Fruit fly (Drosophila melanogaster) whole organism, embryonic: ENCODE data around the gene mRpL10.

Experiments used
- Atf3 ChIP-seq: fragments of 200-800 bp; sonication (Bioruptor generic); optimal IDR thresholded peaks from 3 replicates; lab custom pipeline; 2016; ENCODE audit warnings: missing biosample characterization, missing genetic modification characterization
- CG10565 ChIP-seq: fragments of 200-800 bp; sonication (Bioruptor generic); optimal IDR thresholded peaks from 3 replicates; lab custom pipeline; 2016; ENCODE audit warnings: missing biosample characterization, mild to moderate bottlenecking, missing genetic modification characterization
- CG11085 ChIP-seq: fragments of 200-800 bp; sonication (Bioruptor generic); IDR thresholded peaks from 2 replicates; pipeline ENCODE4 v1.3.6; 2022; ENCODE audit warnings: missing biosample characterization, missing genetic modification characterization
- CG14441 ChIP-seq: fragments of 200-800 bp; sonication (Bioruptor generic); IDR thresholded peaks from 2 replicates; pipeline ENCODE4 v1.3.6; 2022; ENCODE audit warnings: missing biosample characterization, missing genetic modification characterization
- CG15601 ChIP-seq: fragments of 200-800 bp; sonication (Bioruptor generic); optimal IDR thresholded peaks from 3 replicates; lab custom pipeline; 2019; ENCODE audit warnings: missing biosample characterization, mild to moderate bottlenecking, missing genetic modification characterization, moderate library complexity
- CG16815 ChIP-seq: fragments of 200-800 bp; sonication (Bioruptor generic); optimal IDR thresholded peaks from 3 replicates; lab custom pipeline; 2017; ENCODE audit warnings: missing biosample characterization, mild to moderate bottlenecking, missing genetic modification characterization
- CG17912 ChIP-seq: fragments of 200-800 bp; sonication (Bioruptor generic); optimal IDR thresholded peaks from 2 replicates; lab custom pipeline; 2018; ENCODE audit warnings: missing biosample characterization, mild to moderate bottlenecking, missing genetic modification characterization
- CG1832 ChIP-seq: fragments of 200-800 bp; sonication (Bioruptor generic); optimal IDR thresholded peaks from 2 replicates; lab custom pipeline; 2017; ENCODE audit warnings: missing biosample characterization, mild to moderate bottlenecking, missing genetic modification characterization, inconsistent platforms
- CG31388 ChIP-seq: fragments of 200-800 bp; sonication (Bioruptor generic); optimal IDR thresholded peaks from 2 replicates; lab custom pipeline; 2016; ENCODE audit warnings: missing biosample characterization, missing genetic modification characterization
- CG32772 ChIP-seq: fragments of 200-800 bp; sonication (Bioruptor generic); IDR thresholded peaks from 2 replicates; pipeline ENCODE4 v1.3.6; 2022; ENCODE audit warnings: missing biosample characterization, missing genetic modification characterization
- CG3847 ChIP-seq: fragments of 200-800 bp; sonication (Bioruptor generic); IDR thresholded peaks from 2 replicates; pipeline ENCODE4 v1.3.6; 2022; ENCODE audit warnings: missing biosample characterization, missing genetic modification characterization
- CG8089 ChIP-seq: fragments of 200-800 bp; sonication (Bioruptor generic); optimal IDR thresholded peaks from 3 replicates; lab custom pipeline; 2016; ENCODE audit warnings: missing biosample characterization, missing genetic modification characterization
- CG9727 ChIP-seq: fragments of 200-800 bp; sonication (Bioruptor generic); optimal IDR thresholded peaks from 3 replicates; lab custom pipeline; 2017; ENCODE audit warnings: missing biosample characterization, mild to moderate bottlenecking, missing genetic modification characterization
- Camta ChIP-seq: fragments of 200-800 bp; sonication (Bioruptor generic); optimal IDR thresholded peaks from 2 replicates; lab custom pipeline; 2016; ENCODE audit warnings: missing biosample characterization, missing genetic modification characterization
- CoRest ChIP-seq: fragments of 200-800 bp; sonication (Bioruptor generic); optimal IDR thresholded peaks from 3 replicates; lab custom pipeline; 2018; ENCODE audit warnings: missing biosample characterization, mild to moderate bottlenecking, missing genetic modification characterization, moderate library complexity
- Dbx ChIP-seq: fragments of 200-800 bp; sonication (Bioruptor generic); IDR thresholded peaks from 3 replicates; pipeline ENCODE4 v1.3.6; 2022; ENCODE audit warnings: missing biosample characterization, missing genetic modification characterization
- Deaf1 ChIP-seq: fragments of 200-800 bp; optimal IDR thresholded peaks from 3 replicates; lab custom pipeline; 2019; ENCODE audit warnings: missing biosample characterization, mild to moderate bottlenecking, missing genetic modification characterization, moderate library complexity
- E2f1 ChIP-seq: fragments of 200-800 bp; sonication (Bioruptor generic); IDR thresholded peaks from 2 replicates; pipeline ENCODE4 v1.3.6; 2022; ENCODE audit warnings: missing biosample characterization, missing genetic modification characterization
- Ets65A ChIP-seq: fragments of 200-800 bp; sonication (Bioruptor generic); peaks from one replicate; lab custom pipeline; 2016; ENCODE audit warnings: missing biosample characterization, missing genetic modification characterization
- HHEX ChIP-seq: fragments of 200-800 bp; sonication (Bioruptor generic); optimal IDR thresholded peaks from 3 replicates; lab custom pipeline; 2017; ENCODE audit warnings: missing biosample characterization, mild to moderate bottlenecking, missing genetic modification characterization, missing genetic modification reagents
- HmgD ChIP-seq: fragments of 200-800 bp; sonication (Bioruptor generic); optimal IDR thresholded peaks from 3 replicates; lab custom pipeline; 2016; ENCODE audit warnings: missing biosample characterization, missing genetic modification characterization
- Hmr ChIP-seq: fragments of 200-800 bp; sonication (Bioruptor generic); optimal IDR thresholded peaks from 3 replicates; lab custom pipeline; 2017; ENCODE audit warnings: mild to moderate bottlenecking, missing biosample characterization, missing genetic modification reagents, missing genetic modification characterization
- Hr51 ChIP-seq, 2 experiments: fragments of 200-800 bp; sonication (Bioruptor generic); optimal IDR thresholded peaks; 2 replicates in 1 of 2; 3 replicates in 1 of 2; lab custom pipeline; 2016 to 2018; ENCODE audit warnings: missing biosample characterization in 2 of 2, missing genetic modification characterization in 2 of 2, mild to moderate bottlenecking in 1 of 2, moderate library complexity in 1 of 2
- MBD-R2 ChIP-seq: fragments of 200-800 bp; sonication (Bioruptor generic); IDR thresholded peaks from 2 replicates; pipeline ENCODE4 v1.3.6; 2022; ENCODE audit warnings: missing biosample characterization, missing genetic modification characterization
- Neu2 ChIP-seq: fragments of 200-800 bp; sonication (Bioruptor generic); optimal IDR thresholded peaks from 3 replicates; lab custom pipeline; 2016; ENCODE audit warnings: missing biosample characterization, missing genetic modification characterization, borderline replicate concordance
- Spps ChIP-seq: fragments of 200-800 bp; sonication (Bioruptor generic); optimal IDR thresholded peaks from 2 replicates; lab custom pipeline; 2018; ENCODE audit warnings: missing biosample characterization, mild to moderate bottlenecking, missing genetic modification characterization
- Xrp1 ChIP-seq: fragments of 200-800 bp; sonication (Bioruptor generic); IDR thresholded peaks from 2 replicates; pipeline ENCODE4 v1.3.6; 2022; ENCODE audit warnings: missing biosample characterization, missing genetic modification characterization
- bsh ChIP-seq, 2 experiments: fragments of 200-800 bp; sonication (Bioruptor generic); optimal IDR thresholded peaks; 2 replicates each; lab custom pipeline; 2017 to 2018; ENCODE audit warnings: mild to moderate bottlenecking in 2 of 2, missing biosample characterization in 2 of 2, missing genetic modification characterization in 2 of 2, moderate library complexity in 1 of 2
- btn ChIP-seq: fragments of 200-800 bp; sonication (Bioruptor generic); optimal IDR thresholded peaks from 2 replicates; lab custom pipeline; 2016; ENCODE audit warnings: missing biosample characterization, missing genetic modification characterization
- ci ChIP-seq: fragments of 200-800 bp; sonication (Bioruptor generic); IDR thresholded peaks from 3 replicates; pipeline ENCODE4 v1.3.6; 2022; ENCODE audit warnings: missing biosample characterization, missing genetic modification characterization
- corto ChIP-seq: fragments of 200-800 bp; sonication (Bioruptor generic); optimal IDR thresholded peaks from 2 replicates; lab custom pipeline; 2016; ENCODE audit warnings: missing biosample characterization, mild to moderate bottlenecking, missing genetic modification characterization, moderate library complexity
- dpn ChIP-seq, 2 experiments: fragments of 200-800 bp; sonication (Bioruptor generic); optimal IDR thresholded peaks; 3 replicates each; lab custom pipeline; 2016; ENCODE audit warnings: missing biosample characterization in 2 of 2, missing genetic modification characterization in 2 of 2
- dysf ChIP-seq: fragments of 200-800 bp; sonication (Bioruptor generic); IDR thresholded peaks from 3 replicates; pipeline ENCODE4 v1.3.6; 2022; ENCODE audit warnings: missing biosample characterization, missing genetic modification characterization
- esg ChIP-seq: fragments of 200-800 bp; sonication (Bioruptor generic); conservative IDR thresholded peaks from 2 replicates; pipeline ENCODE4 v1.3.6; 2022; ENCODE audit warnings: missing biosample characterization, missing genetic modification characterization
- fd64A ChIP-seq: fragments of 200-800 bp; sonication (Bioruptor generic); optimal IDR thresholded peaks from 3 replicates; lab custom pipeline; 2018; ENCODE audit warnings: missing biosample characterization, mild to moderate bottlenecking, missing genetic modification characterization
- gsb-n ChIP-seq: fragments of 200-800 bp; sonication (Bioruptor generic); optimal IDR thresholded peaks from 3 replicates; lab custom pipeline; 2018; ENCODE audit warnings: missing biosample characterization, mild to moderate bottlenecking, missing genetic modification characterization
- her ChIP-seq: fragments of 200-800 bp; sonication (Bioruptor generic); optimal IDR thresholded peaks from 2 replicates; lab custom pipeline; 2016; ENCODE audit warnings: missing biosample characterization, missing genetic modification characterization
- hkb ChIP-seq, 2 experiments: fragments of 200-800 bp in 1 of 2; fragments of >200 bp in 1 of 2; sonication (Bioruptor generic) in 1 of 2; IDR thresholded peaks in 1 of 2; optimal IDR thresholded peaks in 1 of 2; 2 replicates each; pipeline versions ENCODE4 v1.3.6 to Lab custom; 2017 to 2022; ENCODE audit warnings: missing biosample characterization in 1 of 2, missing genetic modification characterization in 1 of 2
- lov ChIP-seq, 2 experiments: fragments of 200-800 bp in 1 of 2; fragments of >200 bp in 1 of 2; sonication (Bioruptor generic) in 1 of 2; IDR thresholded peaks in 1 of 2; optimal IDR thresholded peaks in 1 of 2; 2 replicates in 1 of 2; 3 replicates in 1 of 2; pipeline versions ENCODE4 v1.3.6 to Lab custom; 2017 to 2022; ENCODE audit warnings: missing biosample characterization in 1 of 2, missing genetic modification characterization in 1 of 2
- nerfin-2 ChIP-seq: fragments of 200-800 bp; sonication (Bioruptor generic); IDR thresholded peaks from 2 replicates; pipeline ENCODE4 v1.3.6; 2022; ENCODE audit warnings: missing biosample characterization, missing genetic modification characterization; ENCODE audit not compliant: partially characterized antibody
- onecut ChIP-seq: fragments of 200-800 bp; sonication (Bioruptor generic); IDR thresholded peaks from 2 replicates; pipeline ENCODE4 v1.3.6; 2022; ENCODE audit warnings: missing biosample characterization, missing genetic modification characterization
- pan ChIP-seq, 4 experiments: fragments of >200 bp in 3 of 4; fragments of 200-800 bp in 1 of 4; sonication (Bioruptor generic) in 1 of 4; optimal IDR thresholded peaks in 3 of 4; IDR thresholded peaks in 1 of 4; 2 replicates each; pipeline versions ENCODE4 v1.3.6 to Lab custom; 2017 to 2022; ENCODE audit warnings: missing biosample characterization in 2 of 4, missing genetic modification characterization in 2 of 4, mixed read lengths in 1 of 4
- psq ChIP-seq: fragments of 200-800 bp; sonication (Bioruptor generic); optimal IDR thresholded peaks from 2 replicates; lab custom pipeline; 2017; ENCODE audit warnings: missing biosample characterization, missing genetic modification characterization
- ranshi ChIP-seq: fragments of 200-800 bp; sonication (Bioruptor generic); IDR thresholded peaks from 2 replicates; pipeline ENCODE4 v1.3.6; 2022; ENCODE audit warnings: missing biosample characterization, missing genetic modification characterization
- rib ChIP-seq: fragments of 200-800 bp; sonication (Bioruptor generic); IDR thresholded peaks from 2 replicates; pipeline ENCODE4 v1.3.6; 2022; ENCODE audit warnings: missing biosample characterization, missing genetic modification characterization
- slbo ChIP-seq: fragments of 200-800 bp; sonication (Bioruptor generic); IDR thresholded peaks from 2 replicates; pipeline ENCODE4 v1.3.6; 2022; ENCODE audit warnings: missing biosample characterization, missing genetic modification characterization
- sug ChIP-seq: fragments of 200-800 bp; optimal IDR thresholded peaks from 2 replicates; lab custom pipeline; 2019; ENCODE audit warnings: missing biosample characterization, mild to moderate bottlenecking, missing genetic modification characterization, moderate library complexity
- wek ChIP-seq: fragments of 200-800 bp; sonication (Bioruptor generic); optimal IDR thresholded peaks from 3 replicates; lab custom pipeline; 2018; ENCODE audit warnings: missing biosample characterization, mild to moderate bottlenecking, missing genetic modification characterization, moderate library complexity

Gene mRpL10

DNA sequence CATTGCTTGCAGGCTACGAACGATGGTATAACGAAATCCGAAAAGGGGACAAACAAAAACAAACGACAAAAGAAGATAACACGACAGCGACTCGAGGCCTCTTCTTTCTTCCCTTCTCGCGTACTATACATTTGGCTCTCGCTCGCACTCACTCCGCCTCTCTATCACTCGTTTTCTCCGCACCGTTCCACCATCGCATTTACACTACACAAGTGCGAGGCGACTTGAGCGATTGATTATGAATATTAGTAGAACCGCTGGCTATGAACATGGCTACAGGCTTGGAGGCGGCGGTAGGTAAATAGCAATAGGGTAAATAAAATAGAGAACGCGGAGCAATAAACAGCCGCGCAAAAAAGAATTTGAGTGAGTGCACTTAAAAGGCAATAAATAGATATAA is 16.9 kb downstream of the mRpL10 start (continued):
- TF ChIP-seq Xrp1 (GFP tag; lab: Robert Waterston, UW) (0 out of 2 replicates have a peak, but pooled peaks have one; percentile 16), CG16815 (no peak), rib (GFP tag; lab: Robert Waterston, UW) (peak; percentile 53; the same call in 1 of the 2 replicates), HHEX (peak; percentile 21), Neu2 (GFP tag; lab: Kevin White, UChicago) (no peak), CG15601 (tag; lab: Kevin White, UChicago) (peak; percentile 55), ranshi (GFP tag; lab: Robert Waterston, UW) (0 out of 2 replicates have a peak, but pooled peaks have one; percentile 24), CG9727 (peak; percentile 49), CG11085 (GFP tag; lab: Robert Waterston, UW) (no peak), HmgD (GFP tag; lab: Kevin White, UChicago) (peak; percentile 59), lov (optimal IDR thresholded peaks at IDR 0.05; lab: Kevin White, UChicago) (no peak), lov (GFP tag; IDR thresholded peaks at IDR 0.05; lab: Robert Waterston, UW) (0 out of 3 replicates have a peak, but pooled peaks have one; percentile 4), Deaf1 (tag; lab: Kevin White, UChicago) (peak; percentile 83), sug (no peak), CoRest (tag; lab: Kevin White, UChicago) (peak; percentile 4), slbo (no peak), E2f1 (GFP tag; lab: Robert Waterston, UW) (no peak), Atf3 (GFP tag; lab: Kevin White, UChicago) (no peak), Camta (GFP tag; lab: Kevin White, UChicago) (peak; percentile 21), Dbx (GFP tag; lab: Robert Waterston, UW) (0 out of 3 replicates have a peak, but pooled peaks have one; percentile 29), wek (GFP tag; lab: Kevin White, UChicago) (peak; percentile 71), CG1832 (GFP tag; lab: Kevin White, UChicago) (peak; percentile 76), MBD-R2 (no peak), Hr51 (GFP tag; optimal IDR thresholded peaks at IDR 0.05; lab: Kevin White, UChicago) (peak in 1 of 2 experiments; percentile 18), corto (GFP tag; lab: Kevin White, UChicago) (no peak), dpn (GFP tag; optimal IDR thresholded peaks at IDR 0.05; lab: Kevin White, UChicago) (peak in 1 of 2 experiments; percentile 37), CG10565 (no peak), bsh (GFP tag; optimal IDR thresholded peaks at IDR 0.05; lab: Kevin White, UChicago) (peak; percentile 44 to 45), onecut (peak; percentile 56; the same call in 1 of the 2 replicates), CG14441 (0 out of 2 replicates have a peak, but pooled peaks have one; percentile 23), btn (GFP tag; lab: Kevin White, UChicago) (no peak), CG17912 (no peak), CG31388 (no peak), dysf (GFP tag; lab: Robert Waterston, UW) (0 out of 3 replicates have a peak, but pooled peaks have one; percentile 4), gsb-n (peak; percentile 34), CG32772 (GFP tag; lab: Robert Waterston, UW) (no peak), CG8089 (GFP tag; lab: Kevin White, UChicago) (no peak), esg (GFP tag; lab: Robert Waterston, UW) (no peak), nerfin-2 (no peak), Spps (tag; lab: Kevin White, UChicago) (peak; percentile 15), psq (GFP tag; lab: Kevin White, UChicago) (peak; percentile 95), CG3847 (GFP tag; lab: Robert Waterston, UW) (no peak), hkb (optimal IDR thresholded peaks at IDR 0.05; lab: Kevin White, UChicago) (no peak), hkb (GFP tag; IDR thresholded peaks at IDR 0.05; lab: Robert Waterston, UW) (0 out of 2 replicates have a peak, but pooled peaks have one; percentile 33), Hmr (GFP tag; lab: Kevin White, UChicago) (peak; percentile 50), ci (peak; percentile 60; the same call in 1 of the 3 replicates), fd64A (GFP tag; lab: Kevin White, UChicago) (peak; percentile 28), her (GFP tag; lab: Kevin White, UChicago) (peak; percentile 1), Ets65A (peak; percentile 28), pan (optimal IDR thresholded peaks at IDR 0.05; lab: Kevin White, UChicago) (no peak), pan (GFP tag; optimal IDR thresholded peaks at IDR 0.05 in 1 of 2, IDR thresholded peaks at IDR 0.05 in 1 of 2) (no peak)
